Worm (Caenorhabditis elegans): ENCODE results near the gene srbc-20.

DNA sequence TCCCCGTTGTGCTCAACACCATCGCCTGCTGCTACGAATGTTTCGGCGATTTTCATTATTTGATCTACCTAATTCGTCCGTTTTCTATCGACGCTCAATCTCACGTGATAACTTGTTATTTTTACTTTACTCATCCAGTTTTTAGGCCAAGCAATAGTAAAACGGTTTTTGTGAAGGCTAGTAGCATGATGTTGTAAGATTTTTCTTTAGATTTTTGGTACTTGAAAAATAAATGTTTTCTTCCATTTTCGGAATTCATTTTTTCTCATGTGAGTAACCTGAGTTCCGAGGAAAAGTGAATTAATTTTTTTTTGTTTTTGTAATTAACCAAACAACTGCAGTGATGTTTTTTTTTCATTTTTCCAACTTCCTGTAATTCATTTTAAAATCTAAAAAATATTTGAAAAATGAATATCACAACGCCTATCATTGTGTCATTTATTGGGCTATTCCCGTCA lies 30.4 kb downstream of the srbc-20 start, which contains the start of gene srbc-17:
- TF ChIP-seq ama-1 (optimal IDR thresholded peaks at IDR 0.05) (no peak), lin-39 (tag; optimal IDR thresholded peaks at IDR 0.05) (no peak), fkh-10 (GFP tag; optimal IDR thresholded peaks at IDR 0.05) (no peak), nhr-11 (tag; optimal IDR thresholded peaks at IDR 0.05) (no peak), nhr-43 (tag; optimal IDR thresholded peaks at IDR 0.05; ENCODE audit: poor library complexity, severe bottlenecking) (no peak), elt-1 (tag; optimal IDR thresholded peaks at IDR 0.05) (no peak), fos-1 (tag; optimal IDR thresholded peaks at IDR 0.05) (no peak), nhr-28 (tag; optimal IDR thresholded peaks at IDR 0.05) (no peak), daf-12 (tag; optimal IDR thresholded peaks at IDR 0.05) (no peak), snpc-4 (tag; optimal IDR thresholded peaks at IDR 0.05) (no peak)
